Worm (Caenorhabditis elegans) whole organism, late embryonic: ENCODE results near the gene tmc-1.

Experiments
- K02D7.2 ChIP-seq: sonication (generic microtip); optimal IDR thresholded peaks from 2 replicates; lab custom pipeline; 2017; ENCODE audit warnings: mild to moderate bottlenecking, missing genetic modification characterization, missing compliant biosample characterization
- K09A11.1 ChIP-seq: sonication (generic microtip); optimal IDR thresholded peaks from 2 replicates; lab custom pipeline; 2017; ENCODE audit warnings: antibody characterized with exemption, mild to moderate bottlenecking, missing genetic modification characterization, missing compliant biosample characterization; ENCODE audit not compliant: insufficient read depth
- ama-1 ChIP-seq: fragments of 150-350 bp; optimal IDR thresholded peaks from 2 replicates; lab custom pipeline; 2014
- ceh-18 ChIP-seq: sonication (generic microtip); optimal IDR thresholded peaks from 2 replicates; lab custom pipeline; 2016; ENCODE audit warnings: missing genetic modification characterization, missing compliant biosample characterization
- ceh-45 ChIP-seq: fragments of 200-800 bp; sonication (Bioruptor generic); IDR thresholded peaks from 2 replicates; pipeline ENCODE4 v1.3.6; 2022; ENCODE audit warnings: missing genetic modification reagents, missing genetic modification characterization, missing compliant biosample characterization
- ceh-48 ChIP-seq: sonication (generic microtip); optimal IDR thresholded peaks from 2 replicates; lab custom pipeline; 2016; ENCODE audit warnings: missing genetic modification characterization, inconsistent platforms, missing compliant biosample characterization
- ceh-9 ChIP-seq: sonication (generic microtip); optimal IDR thresholded peaks from 2 replicates; lab custom pipeline; 2016; ENCODE audit warnings: mild to moderate bottlenecking, missing genetic modification characterization, inconsistent platforms, missing compliant biosample characterization
- fkh-10 ChIP-seq: fragments of 150-350 bp; optimal IDR thresholded peaks from 2 replicates; lab custom pipeline; 2014; ENCODE audit warnings: missing biosample characterization, missing genetic modification reagents, missing genetic modification characterization
- hlh-13 ChIP-seq: fragments of 200-800 bp; sonication (Bioruptor generic); optimal IDR thresholded peaks from 2 replicates; lab custom pipeline; 2018; ENCODE audit warnings: mild to moderate bottlenecking, missing genetic modification characterization, missing compliant biosample characterization
- sox-4 ChIP-seq: sonication (generic microtip); optimal IDR thresholded peaks from 2 replicates; lab custom pipeline; 2017; ENCODE audit warnings: mild to moderate bottlenecking, missing genetic modification characterization, inconsistent platforms, missing compliant biosample characterization
- tbx-2 ChIP-seq: sonication (generic microtip); optimal IDR thresholded peaks from 2 replicates; lab custom pipeline; 2016; ENCODE audit warnings: missing genetic modification characterization, missing compliant biosample characterization

DNA sequence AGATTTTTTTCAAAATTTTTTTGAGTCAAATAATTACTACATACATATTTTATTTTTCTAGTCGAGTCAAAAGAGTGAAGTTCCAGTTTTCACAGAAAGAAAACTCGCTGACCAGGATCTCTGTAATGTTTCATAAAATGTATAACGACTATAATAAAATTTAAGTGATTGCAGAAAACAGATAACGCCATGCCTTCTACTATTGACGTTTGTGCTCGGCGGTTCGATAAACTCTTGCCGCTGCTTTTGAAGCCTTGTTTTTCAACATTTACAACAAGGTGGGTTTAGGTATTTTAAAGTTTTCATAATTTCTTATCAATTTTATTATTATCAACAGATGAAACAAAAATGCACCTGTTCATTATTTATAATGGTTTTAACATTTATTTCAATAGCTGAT lies 36.6 kb upstream of the tmc-1 start, which contains the start of gene lmp-2:
- TF ChIP-seq ceh-48 (tag; lab: Kevin White, UChicago): no peak
- no peak for TF ChIP-seq sox-4
- no peak for TF ChIP-seq K09A11.1 (tag; lab: Kevin White, UChicago)
- no peak for TF ChIP-seq ceh-9 (tag; lab: Kevin White, UChicago)
- no peak for TF ChIP-seq ceh-18
- TF ChIP-seq tbx-2 (tag; lab: Kevin White, UChicago): no peak
- no peak for TF ChIP-seq hlh-13 (GFP tag; lab: Kevin White, UChicago)
- no peak for TF ChIP-seq ceh-45 (GFP tag; lab: Robert Waterston, UW)
- TF ChIP-seq ama-1 (lab: Kevin White, UChicago): no peak
- no peak for TF ChIP-seq K02D7.2 (tag; lab: Kevin White, UChicago)
- no peak for TF ChIP-seq fkh-10 (GFP tag; lab: Kevin White, UChicago)
